Worm (Caenorhabditis elegans): ENCODE results near the gene aagr-3.
A peak's percentile ranks its signal among the peaks of the same experiment; 100 is the strongest.

The aagr-3 gene

ce11 chrV:9685559-9685958 is 43.8 kb downstream of the aagr-3 start, which contains the start of gene ZK287.4:
ZK287.4 (minus strand) TSS chrV:9685659.
- no peak for TF ChIP-seq dmd-6 (GFP tag; IDR thresholded peaks at IDR 0.05)
- peak; percentile 56 for TF ChIP-seq aha-1 (tag)

ce11 chrV:9680260-9680659 is 49.1 kb downstream of the aagr-3 start:
- TF ChIP-seq duxl-1 (tag; optimal IDR thresholded peaks at IDR 0.05; ENCODE audit: poor library complexity) (no peak), unc-62 (GFP tag; optimal IDR thresholded peaks at IDR 0.05 in 1 of 2) (peak in 1 of 2 experiments; percentile 91), unc-62 (tag; optimal IDR thresholded peaks at IDR 0.05) (no peak), ztf-11 (tag; optimal IDR thresholded peaks at IDR 0.05) (no peak), lin-1 (GFP tag; IDR thresholded peaks at IDR 0.05) (no peak)

DNA sequence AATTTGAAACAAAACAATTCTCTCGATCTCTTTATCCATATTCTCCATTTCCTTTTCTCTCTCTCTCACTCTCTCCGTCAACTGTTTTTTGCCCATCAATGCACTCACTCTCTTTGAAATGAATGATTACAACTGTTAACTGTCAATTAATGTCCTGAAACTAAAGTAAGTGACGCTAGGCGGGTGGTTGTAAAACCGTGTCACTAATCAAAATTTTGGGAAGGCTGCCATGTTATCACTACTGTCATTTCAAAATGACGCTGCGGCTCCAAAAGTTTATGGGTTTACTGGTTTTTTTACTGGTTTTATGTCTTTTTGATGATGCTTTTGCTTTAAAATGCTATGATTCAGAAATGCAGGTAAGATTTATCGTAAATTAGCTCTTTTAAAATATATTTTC is 50.1 kb downstream of the aagr-3 start, which contains the start of gene ZK287.9:
Gene ZK287.9, plus strand, starts transcription at position 192 of the 400 bp plus-strand sequence.
- peak in 1 of 2 experiments; percentile 49 for TF ChIP-seq unc-62 (GFP tag; optimal IDR thresholded peaks at IDR 0.05 in 1 of 2)
- TF ChIP-seq unc-62 (tag; optimal IDR thresholded peaks at IDR 0.05): no peak
- peak; percentile 58; the same call in 1 of the 2 replicates for TF ChIP-seq tra-1 (GFP tag; IDR thresholded peaks at IDR 0.05)
- no peak for TF ChIP-seq fos-1 (tag; optimal IDR thresholded peaks at IDR 0.05)
- peak; percentile 53 for TF ChIP-seq pqm-1 (tag; optimal IDR thresholded peaks at IDR 0.05)
- TF ChIP-seq ceh-20 (GFP tag; IDR thresholded peaks at IDR 0.05): 0 out of 2 replicates have a peak, but pooled peaks have one; percentile 49
- peak; percentile 43 for TF ChIP-seq nhr-28 (tag; optimal IDR thresholded peaks at IDR 0.05)
- peak; percentile 70 for TF ChIP-seq hlh-11 (tag; optimal IDR thresholded peaks at IDR 0.05)
- TF ChIP-seq nhr-237 (tag; optimal IDR thresholded peaks at IDR 0.05): no peak
- TF ChIP-seq php-3 (GFP tag; IDR thresholded peaks at IDR 0.05): peak; percentile 83
- no peak for TF ChIP-seq ztf-11 (tag; optimal IDR thresholded peaks at IDR 0.05)
- TF ChIP-seq dmd-6 (GFP tag; IDR thresholded peaks at IDR 0.05): peak; percentile 76

- TF ChIP-seq zip-11 (GFP tag; IDR thresholded peaks at IDR 0.05) (no peak), madf-5 (GFP tag; IDR thresholded peaks at IDR 0.05) (no peak), daf-19 (GFP tag; conservative IDR thresholded peaks at IDR 0.05) (no peak), unc-130 (GFP tag; optimal IDR thresholded peaks at IDR 0.05) (no peak), zag-1 (tag; optimal IDR thresholded peaks at IDR 0.05) (no peak), T26A8.4 (GFP tag; IDR thresholded peaks at IDR 0.05) (no peak), ama-1 (optimal IDR thresholded peaks at IDR 0.05) (no peak), lsy-2 (tag; optimal IDR thresholded peaks at IDR 0.05) (no peak), D1046.2 (GFP tag; IDR thresholded peaks at IDR 0.05) (no peak), mxl-3 (GFP tag; optimal IDR thresholded peaks at IDR 0.05) (no peak), mdl-1 (tag; optimal IDR thresholded peaks at IDR 0.05) (no peak), ceh-28 (tag; optimal IDR thresholded peaks at IDR 0.05) (no peak), nhr-102 (tag; optimal IDR thresholded peaks at IDR 0.05) (no peak), egl-43 (GFP tag; IDR thresholded peaks at IDR 0.05) (no peak), mxl-2 (GFP tag; conservative IDR thresholded peaks at IDR 0.05) (no peak), egl-27 (tag; optimal IDR thresholded peaks at IDR 0.05) (no peak), gei-8 (GFP tag; optimal IDR thresholded peaks at IDR 0.05) (no peak), snpc-4 (tag; optimal IDR thresholded peaks at IDR 0.05) (no peak), cey-2 (tag; optimal IDR thresholded peaks at IDR 0.05; ENCODE audit: borderline replicate concordance, insufficient read depth) (no peak)
Measured at ce11 chrV:9677977-9678376, 51.3 kb downstream of the aagr-3 start, which contains the start of gene cthd-1. cthd-1 (plus strand) TSS chrV:9678277.
